Worm (Caenorhabditis elegans) whole organism, late embryonic: ENCODE data around the gene ZK1248.15.

Source experiments
- T23F11.4 ChIP-seq: fragments of 200-800 bp; sonication (Bioruptor generic); optimal IDR thresholded peaks from 2 replicates; lab custom pipeline; 2018; ENCODE audit warnings: mild to moderate bottlenecking, missing genetic modification characterization, missing compliant biosample characterization
- ama-1 ChIP-seq: fragments of 150-350 bp; optimal IDR thresholded peaks from 2 replicates; lab custom pipeline; 2014
- ceh-30 ChIP-seq: fragments of 150-350 bp; optimal IDR thresholded peaks from 2 replicates; lab custom pipeline; 2014; ENCODE audit warnings: missing biosample characterization, missing genetic modification characterization
- dmd-4 ChIP-seq: sonication (generic microtip); optimal IDR thresholded peaks from 2 replicates; lab custom pipeline; 2016; ENCODE audit warnings: borderline replicate concordance, missing genetic modification characterization, missing compliant biosample characterization
- hlh-8 ChIP-seq: sonication (generic microtip); optimal IDR thresholded peaks from 2 replicates; lab custom pipeline; 2016; ENCODE audit warnings: missing genotype, missing genetic modification characterization, missing compliant biosample characterization
- nfya-1 ChIP-seq: sonication (generic microtip); optimal IDR thresholded peaks from 2 replicates; lab custom pipeline; 2017; ENCODE audit warnings: missing genetic modification characterization, mild to moderate bottlenecking, missing compliant biosample characterization, antibody characterized with exemption, moderate library complexity
- nhr-11 ChIP-seq: fragments of 150-350 bp; optimal IDR thresholded peaks from 2 replicates; lab custom pipeline; 2014; ENCODE audit warnings: missing biosample characterization, missing genetic modification characterization
- nhr-232 ChIP-seq: sonication (generic microtip); optimal IDR thresholded peaks from 2 replicates; lab custom pipeline; 2016; ENCODE audit warnings: missing genetic modification characterization, missing compliant biosample characterization
- zip-5 ChIP-seq: sonication (generic microtip); optimal IDR thresholded peaks from 2 replicates; lab custom pipeline; 2016; ENCODE audit warnings: missing genetic modification characterization, missing compliant biosample characterization

DNA sequence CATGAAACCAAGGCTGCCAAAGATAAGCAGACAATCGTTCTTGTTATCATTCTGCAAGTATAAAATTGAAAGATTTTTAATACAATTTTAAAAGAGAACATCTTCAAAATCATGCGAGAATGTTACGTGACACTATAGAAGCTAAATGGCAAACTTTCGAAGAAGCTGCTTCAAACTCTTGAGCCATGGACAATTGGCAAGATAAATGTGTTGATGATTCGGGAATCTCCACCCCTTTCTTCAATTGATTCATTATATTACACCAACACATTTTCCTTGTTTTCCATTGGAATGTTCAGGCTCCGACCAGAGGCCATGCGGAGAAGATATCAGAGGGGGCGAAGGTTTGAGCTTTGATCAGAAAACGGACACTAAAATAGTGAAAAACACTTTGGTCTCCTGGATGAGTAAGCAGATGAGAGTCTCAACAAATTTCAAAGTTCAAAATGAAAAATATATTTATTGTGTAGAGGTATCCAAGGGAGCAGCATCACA, 2.7 kb upstream of the ZK1248.15 start, which contains the start of gene lec-5:
- TF ChIP-seq hlh-8 (tag; lab: Kevin White, UChicago) (no peak), nfya-1 (tag; lab: Kevin White, UChicago) (no peak), nhr-232 (tag; lab: Kevin White, UChicago) (no peak), T23F11.4 (GFP tag; lab: Kevin White, UChicago) (no peak), dmd-4 (tag; lab: Kevin White, UChicago) (no peak), zip-5 (no peak), nhr-11 (tag; lab: Kevin White, UChicago) (no peak), ceh-30 (tag; lab: Kevin White, UChicago) (no peak), ama-1 (lab: Kevin White, UChicago) (no peak)
